Worm (Caenorhabditis elegans): Measurements from ENCODE around the gene par-3.
A peak's percentile ranks its signal among the peaks of the same experiment; 100 is the strongest.

par-3 gene

ce11 chrIII:5678935-5679334 lies 14.9 kb downstream of the par-3 start, which contains the start of the genes ska-3 and rps-12 (continued):
- TF ChIP-seq efl-1 (GFP tag; optimal IDR thresholded peaks at IDR 0.05) (peak; percentile 93), ztf-3 (GFP tag; optimal IDR thresholded peaks at IDR 0.05) (peak; percentile 22), hmg-1.2 (GFP tag; IDR thresholded peaks at IDR 0.05) (peak; percentile 95), hrde-1 (tag; optimal IDR thresholded peaks at IDR 0.05; ENCODE audit: borderline replicate concordance) (peak; percentile 57), ceh-79 (tag; optimal IDR thresholded peaks at IDR 0.05) (no peak), tlf-1 (GFP tag; optimal IDR thresholded peaks at IDR 0.05) (peak; percentile 96), ekl-4 (GFP tag; IDR thresholded peaks at IDR 0.05) (peak; percentile 96), dpff-1 (tag; optimal IDR thresholded peaks at IDR 0.05) (no peak), bed-1 (GFP tag; IDR thresholded peaks at IDR 0.05) (no peak), F22D6.2 (tag; optimal IDR thresholded peaks at IDR 0.05) (peak; percentile 69), repo-1 (tag; optimal IDR thresholded peaks at IDR 0.05) (peak; percentile 90), lin-40 (tag; optimal IDR thresholded peaks at IDR 0.05) (peak; percentile 97), hsf-1 (GFP tag; IDR thresholded peaks at IDR 0.05) (peak; percentile 82), cebp-1 (GFP tag; IDR thresholded peaks at IDR 0.05) (peak; percentile 83), cebp-1 (tag; optimal IDR thresholded peaks at IDR 0.05) (peak; percentile 94), snpc-1.1 (tag; optimal IDR thresholded peaks at IDR 0.05; ENCODE audit: insufficient read depth) (peak; percentile 78), nhr-120 (GFP tag; IDR thresholded peaks at IDR 0.05) (no peak), ztf-28 (GFP tag; IDR thresholded peaks at IDR 0.05) (peak; percentile 52; the same call in 1 of the 2 replicates), Y95B8A.8 (GFP tag; IDR thresholded peaks at IDR 0.05) (peak; percentile 83), snpc-1.3 (tag; optimal IDR thresholded peaks at IDR 0.05; ENCODE audit: insufficient read depth) (peak; percentile 88), die-1 (tag; optimal IDR thresholded peaks at IDR 0.05) (no peak), lin-54 (GFP tag; optimal IDR thresholded peaks at IDR 0.05) (peak; percentile 98), chd-7 (tag; optimal IDR thresholded peaks at IDR 0.05) (peak; percentile 82), nhr-80 (tag; optimal IDR thresholded peaks at IDR 0.05) (peak; percentile 83), C06A6.2 (GFP tag; conservative IDR thresholded peaks at IDR 0.05) (peak; percentile 92), dox-1 (GFP tag; IDR thresholded peaks at IDR 0.05) (peak; percentile 97), Y53G8AR.9 (GFP tag; conservative IDR thresholded peaks at IDR 0.05) (peak; percentile 98), hmg-20 (GFP tag; IDR thresholded peaks at IDR 0.05) (peak; percentile 82), egl-44 (GFP tag; IDR thresholded peaks at IDR 0.05) (no peak), D2030.7 (GFP tag; IDR thresholded peaks at IDR 0.05) (peak; percentile 92), ceh-27 (GFP tag; optimal IDR thresholded peaks at IDR 0.05) (peak; percentile 94), egrh-3 (GFP tag; IDR thresholded peaks at IDR 0.05) (peak; percentile 42; the same call in 1 of the 2 replicates), nfya-2 (GFP tag; IDR thresholded peaks at IDR 0.05) (no peak), gei-17 (GFP tag; optimal IDR thresholded peaks at IDR 0.05) (peak; percentile 79), F23B12.7 (tag; optimal IDR thresholded peaks at IDR 0.05; ENCODE audit: insufficient read depth) (peak; percentile 98), attf-5 (GFP tag; optimal IDR thresholded peaks at IDR 0.05) (peak; percentile 99), F37B4.10 (GFP tag; IDR thresholded peaks at IDR 0.05) (no peak), lin-35 (GFP tag; optimal IDR thresholded peaks at IDR 0.05) (peak; percentile 48 to 99 (median 88)), madf-3 (GFP tag; IDR thresholded peaks at IDR 0.05) (peak; percentile 96), rcor-1 (GFP tag; IDR thresholded peaks at IDR 0.05) (peak; percentile 96), T26A5.8 (tag; optimal IDR thresholded peaks at IDR 0.05) (no peak), snpc-4 (GFP tag; optimal IDR thresholded peaks at IDR 0.05) (peak; percentile 78), snpc-4 (tag; optimal IDR thresholded peaks at IDR 0.05) (peak; percentile 77 to 88 (median 86)), madf-6 (GFP tag; IDR thresholded peaks at IDR 0.05) (peak; percentile 95), rec-8 (tag; optimal IDR thresholded peaks at IDR 0.05) (no peak)
